Worm (Caenorhabditis elegans): ENCODE data around the gene T13H5.1.

T13H5.1 gene

ce11 chrII:8516783-8517182 is 7.9 kb upstream of the T13H5.1 start, which contains the start of gene rnh-2 (continued):
- TF ChIP-seq rnt-1 (tag; optimal IDR thresholded peaks at IDR 0.05) (no peak), ama-1 (optimal IDR thresholded peaks at IDR 0.05) (no peak), ttx-3 (tag; optimal IDR thresholded peaks at IDR 0.05) (no peak), nhr-232 (tag; optimal IDR thresholded peaks at IDR 0.05) (no peak), ref-2 (tag; optimal IDR thresholded peaks at IDR 0.05) (peak; percentile 52), ceh-48 (tag; optimal IDR thresholded peaks at IDR 0.05) (no peak), nfya-1 (tag; optimal IDR thresholded peaks at IDR 0.05) (peak; percentile 4)

DNA sequence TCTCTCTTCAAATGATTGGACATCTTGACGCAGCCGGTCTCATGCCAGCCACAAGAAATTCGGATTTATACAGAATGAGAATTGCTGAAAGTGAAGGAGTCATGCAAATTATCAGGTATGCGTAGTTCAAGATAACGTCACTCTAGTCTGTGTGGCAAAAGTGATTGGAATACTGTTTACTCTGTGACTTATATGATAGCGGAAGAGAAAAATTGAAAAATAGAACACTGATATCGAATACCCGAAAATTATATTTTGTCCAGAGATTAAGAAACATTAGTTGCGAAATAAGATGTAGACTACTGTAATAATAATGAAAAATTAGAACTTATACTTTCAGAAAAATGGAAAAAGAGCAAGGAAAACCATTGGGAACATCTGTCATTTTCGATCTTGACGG is 6.7 kb upstream of the T13H5.1 start:
- TF ChIP-seq ceh-45 (GFP tag; IDR thresholded peaks at IDR 0.05) (no peak), elt-2 (tag; optimal IDR thresholded peaks at IDR 0.05) (peak; percentile 80)

- TF ChIP-seq ahr-1 (tag; optimal IDR thresholded peaks at IDR 0.05) (no peak), hlh-30 (tag; optimal IDR thresholded peaks at IDR 0.05; ENCODE audit: insufficient read depth) (no peak), ztf-16 (tag; optimal IDR thresholded peaks at IDR 0.05) (no peak), dve-1 (tag; optimal IDR thresholded peaks at IDR 0.05) (no peak), ceh-34 (tag; optimal IDR thresholded peaks at IDR 0.05) (no peak), fkh-10 (GFP tag; optimal IDR thresholded peaks at IDR 0.05) (no peak), C08G9.2 (tag; optimal IDR thresholded peaks at IDR 0.05) (no peak)
Observed at ce11 chrII:8514729-8515128, 5.9 kb upstream of the T13H5.1 start, which contains the start of gene ctg-2. TSS of gene ctg-2 (plus strand) at chrII:8515054.

DNA sequence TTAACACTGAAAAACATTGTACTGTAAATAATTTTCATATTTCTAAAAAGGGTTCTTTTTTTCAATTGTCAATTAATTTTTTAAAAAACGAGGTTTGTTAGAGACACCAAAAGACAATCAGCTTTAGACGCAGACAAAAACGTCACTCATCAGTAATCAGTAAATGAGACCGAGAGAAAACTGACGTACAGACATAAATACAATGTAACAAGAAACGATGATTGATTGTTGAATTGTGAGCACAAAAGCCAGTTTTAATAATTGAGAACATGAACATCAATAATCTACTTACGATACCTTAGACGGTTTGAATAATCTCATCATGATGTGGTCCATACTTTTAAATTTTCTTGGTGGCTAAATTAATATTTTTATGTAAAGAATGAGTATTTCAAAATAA is 2.1 kb downstream of the T13H5.1 start:
- no peak for TF ChIP-seq unc-42 (tag; optimal IDR thresholded peaks at IDR 0.05)
- TF ChIP-seq K02D7.2 (tag; optimal IDR thresholded peaks at IDR 0.05) = no peak
- TF ChIP-seq ceh-31 (tag; optimal IDR thresholded peaks at IDR 0.05) = no peak
- no peak for TF ChIP-seq tbx-2 (tag; optimal IDR thresholded peaks at IDR 0.05)
- no peak for TF ChIP-seq mec-3 (tag; optimal IDR thresholded peaks at IDR 0.05; ENCODE audit: borderline replicate concordance)
- no peak for TF ChIP-seq ceh-14 (tag; optimal IDR thresholded peaks at IDR 0.05)
- TF ChIP-seq dmd-4 (tag; optimal IDR thresholded peaks at IDR 0.05; ENCODE audit: borderline replicate concordance) = no peak
- TF ChIP-seq zip-5 (tag; optimal IDR thresholded peaks at IDR 0.05) = no peak
- no peak for TF ChIP-seq unc-3 (GFP tag; conservative IDR thresholded peaks at IDR 0.05)
- no peak for TF ChIP-seq unc-3 (tag; optimal IDR thresholded peaks at IDR 0.05)
- no peak for TF ChIP-seq hlh-8 (tag; optimal IDR thresholded peaks at IDR 0.05)

DNA sequence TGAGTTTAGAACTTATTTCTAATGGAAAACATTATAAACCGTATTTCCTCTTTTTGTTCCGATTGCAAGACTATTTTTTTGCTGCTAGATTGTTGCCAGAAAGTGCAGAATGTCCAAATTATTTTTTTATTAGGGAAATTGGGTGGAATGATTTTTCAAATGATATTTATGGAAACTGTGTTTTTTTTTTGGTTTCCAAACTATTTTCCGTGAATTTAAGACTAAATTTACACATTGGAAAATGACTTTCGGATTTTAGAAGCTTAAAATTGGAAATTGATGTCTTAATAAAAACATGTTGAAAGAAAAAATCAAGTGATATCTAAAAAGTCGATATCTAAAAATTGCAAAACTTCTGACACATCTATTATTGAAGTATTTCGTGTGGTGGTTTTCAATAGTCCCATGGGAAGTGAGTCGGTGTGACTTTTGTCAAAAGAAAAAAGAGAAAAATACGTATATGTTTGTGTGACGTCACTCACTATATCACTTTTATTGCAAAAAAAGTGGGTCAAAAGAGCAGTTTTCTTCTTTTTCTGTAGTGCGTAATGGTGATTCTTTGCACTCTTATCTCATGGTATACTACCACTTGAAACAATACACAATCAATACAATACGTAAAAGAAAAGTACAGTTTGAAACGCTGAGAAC is 4.7 kb downstream of the T13H5.1 start:
- no peak for TF ChIP-seq pax-1 (tag; optimal IDR thresholded peaks at IDR 0.05)
- no peak for TF ChIP-seq sox-4 (tag; optimal IDR thresholded peaks at IDR 0.05)

DNA sequence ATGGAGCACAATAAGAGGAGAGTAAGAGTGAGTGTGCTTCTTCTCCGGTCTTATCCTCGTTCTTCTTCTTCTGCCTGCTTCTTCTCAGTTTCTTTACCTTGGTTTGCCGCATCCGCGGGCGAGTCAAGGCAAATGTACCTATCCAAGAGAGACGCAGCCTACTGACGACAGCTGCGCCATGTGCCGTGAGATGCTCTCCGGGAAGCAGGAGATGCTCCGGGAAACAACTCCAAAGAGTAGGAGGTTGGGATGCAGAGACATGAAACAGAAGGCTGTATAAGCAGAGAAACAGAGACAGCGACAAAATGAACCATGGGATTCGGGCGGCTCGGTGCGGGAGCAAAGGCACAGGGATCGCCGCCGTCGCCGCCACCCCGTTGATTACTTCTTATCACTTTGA is 9.8 kb downstream of the T13H5.1 start:
- TF ChIP-seq sdc-2 (tag; optimal IDR thresholded peaks at IDR 0.05) = peak; percentile 15
- no peak for TF ChIP-seq pha-2 (tag; optimal IDR thresholded peaks at IDR 0.05)
- no peak for TF ChIP-seq fkh-10 (GFP tag; optimal IDR thresholded peaks at IDR 0.05)
- peak; percentile 36 for TF ChIP-seq nfya-1 (tag; optimal IDR thresholded peaks at IDR 0.05)
- no peak for TF ChIP-seq K09A11.1 (tag; optimal IDR thresholded peaks at IDR 0.05; ENCODE audit: insufficient read depth)
- no peak for TF ChIP-seq elt-2 (tag; optimal IDR thresholded peaks at IDR 0.05)
- peak; percentile 88 for TF ChIP-seq ceh-18 (tag; optimal IDR thresholded peaks at IDR 0.05)
- TF ChIP-seq pag-3 (tag; optimal IDR thresholded peaks at IDR 0.05; ENCODE audit: borderline replicate concordance) = no peak
- peak; percentile 8 for TF ChIP-seq ceh-31 (tag; optimal IDR thresholded peaks at IDR 0.05)
- no peak for TF ChIP-seq pha-4 (tag; optimal IDR thresholded peaks at IDR 0.05)
- no peak for TF ChIP-seq F13H6.1 (tag; optimal IDR thresholded peaks at IDR 0.05)
- no peak for TF ChIP-seq ref-2 (tag; optimal IDR thresholded peaks at IDR 0.05)
- TF ChIP-seq fax-1 (tag; optimal IDR thresholded peaks at IDR 0.05) = no peak
- no peak for TF ChIP-seq ceh-45 (GFP tag; IDR thresholded peaks at IDR 0.05)
- no peak for TF ChIP-seq ztf-16 (tag; optimal IDR thresholded peaks at IDR 0.05)
- TF ChIP-seq tbx-7 (tag; optimal IDR thresholded peaks at IDR 0.05) = no peak
- TF ChIP-seq rnt-1 (tag; optimal IDR thresholded peaks at IDR 0.05) = peak; percentile 63
- TF ChIP-seq syd-9 (tag; optimal IDR thresholded peaks at IDR 0.05) = peak; percentile 21
- no peak for TF ChIP-seq Y22D7AL.16 (tag; optimal IDR thresholded peaks at IDR 0.05)
- no peak for TF ChIP-seq ahr-1 (tag; optimal IDR thresholded peaks at IDR 0.05)
- TF ChIP-seq ceh-48 (tag; optimal IDR thresholded peaks at IDR 0.05) = no peak
- TF ChIP-seq che-1 (tag; optimal IDR thresholded peaks at IDR 0.05) = no peak
- TF ChIP-seq eyg-1 (tag; optimal IDR thresholded peaks at IDR 0.05) = no peak
- no peak for TF ChIP-seq elt-4 (tag; optimal IDR thresholded peaks at IDR 0.05)

Data from whole organism, late embryonic.